Fruit fly (Drosophila melanogaster): ENCODE data around the gene CG34269.

DNA sequence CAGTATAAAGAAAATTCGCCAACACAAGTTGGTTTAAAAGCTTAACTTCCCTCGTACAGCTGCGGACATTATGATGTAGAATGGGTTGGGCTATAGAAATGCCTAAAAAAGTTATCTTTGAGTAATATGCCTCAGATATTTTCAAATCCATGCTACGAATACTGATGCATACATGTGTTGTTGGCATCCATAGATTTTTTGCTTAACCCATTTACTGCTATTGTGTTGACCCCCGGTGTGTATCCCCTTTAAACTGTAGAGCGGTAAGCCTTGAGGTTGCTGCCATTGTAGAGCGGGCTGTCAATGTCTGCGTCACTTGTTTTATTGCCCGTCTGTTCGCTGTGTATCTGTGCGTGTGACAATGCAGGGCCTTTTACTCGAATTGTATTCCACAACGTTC lies 24.8 kb downstream of the CG34269 start:
- TF ChIP-seq CG6854 (GFP tag; optimal IDR thresholded peaks at IDR 0.05) (peak; percentile 85), Eip78C (GFP tag) (peak; percentile 99), fd85E (GFP tag; optimal IDR thresholded peaks at IDR 0.05) (peak; percentile 82), achi (GFP tag; optimal IDR thresholded peaks at IDR 0.05) (peak; percentile 89), CG8319 (GFP tag; optimal IDR thresholded peaks at IDR 0.05) (peak; percentile 89)

All from whole organism, prepupa.